Fruit fly (Drosophila melanogaster) Kc167 (cell line): ENCODE measurements around the gene AGO2.

ENCODE experiments used
- Myc ChIP-seq: fragments of >200 bp; optimal IDR thresholded peaks from 2 replicates; lab custom pipeline; 2017; ENCODE audit warnings: missing external identifiers
- Sin3A ChIP-seq: fragments of >200 bp; optimal IDR thresholded peaks from 2 replicates; lab custom pipeline; 2018; ENCODE audit warnings: missing external identifiers
- h ChIP-seq: fragments of >200 bp; optimal IDR thresholded peaks from 3 replicates; lab custom pipeline; 2018; ENCODE audit warnings: missing external identifiers
- insv ChIP-seq: fragments of >200 bp; optimal IDR thresholded peaks from 3 replicates; lab custom pipeline; 2018; ENCODE audit warnings: missing external identifiers
- psq ChIP-seq: fragments of >200 bp; optimal IDR thresholded peaks from 2 replicates; lab custom pipeline; 2017; ENCODE audit warnings: missing external identifiers
- ttk ChIP-seq: sonication (Bioruptor generic); optimal IDR thresholded peaks from 2 replicates; lab custom pipeline; 2017; ENCODE audit warnings: missing external identifiers

Gene AGO2

dm6 chr3L:15514405-15514804, 39.5 kb upstream of the AGO2 start:
- TF ChIP-seq insv (lab: Kevin White, UChicago) (no peak), ttk (no peak), psq (no peak), Sin3A (lab: Kevin White, UChicago) (no peak), Myc (lab: Kevin White, UChicago) (no peak), h (lab: Kevin White, UChicago) (no peak)

- no peak for TF ChIP-seq insv (lab: Kevin White, UChicago)
- no peak for TF ChIP-seq ttk
These were observed 39.0 kb upstream of the AGO2 start for dm6 chr3L:15514814-15515495.

- TF ChIP-seq insv (lab: Kevin White, UChicago) = no peak
- TF ChIP-seq h (lab: Kevin White, UChicago) = no peak
- TF ChIP-seq ttk = no peak
- no peak for TF ChIP-seq Sin3A (lab: Kevin White, UChicago)
- no peak for TF ChIP-seq Myc (lab: Kevin White, UChicago)
- TF ChIP-seq psq = no peak
These were observed 37.5 kb upstream of the AGO2 start for dm6 chr3L:15516440-15516839.

DNA sequence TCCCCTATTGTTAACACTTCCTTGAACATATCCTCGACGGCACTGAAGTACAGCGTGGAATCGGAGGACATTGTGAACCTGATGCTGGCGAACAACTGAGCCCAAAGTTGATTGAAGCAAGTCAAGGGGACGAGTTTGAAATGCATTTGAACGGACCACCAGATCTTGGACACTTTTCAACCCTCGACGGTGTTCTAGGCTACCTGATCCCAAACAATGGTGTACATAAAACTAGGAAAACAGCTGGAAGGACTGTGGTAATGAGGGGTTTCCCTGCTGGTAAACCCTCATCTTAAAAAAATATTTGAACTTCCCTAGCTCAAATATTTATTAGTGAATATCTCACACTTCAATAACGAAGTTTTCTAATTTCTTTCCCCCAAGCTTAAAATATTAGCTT, 37.0 kb upstream of the AGO2 start, which contains the start of gene CG13454:
CG13454 (minus strand) TSS at position 101 of the 400 bp plus-strand sequence.
- no peak for TF ChIP-seq Myc (lab: Kevin White, UChicago)
- TF ChIP-seq insv (lab: Kevin White, UChicago) = no peak
- no peak for TF ChIP-seq Sin3A (lab: Kevin White, UChicago)
- no peak for TF ChIP-seq ttk
- TF ChIP-seq psq = no peak
- no peak for TF ChIP-seq h (lab: Kevin White, UChicago)

dm6 chr3L:15517508-15517907, 36.4 kb upstream of the AGO2 start:
- TF ChIP-seq Sin3A (lab: Kevin White, UChicago) = no peak
- no peak for TF ChIP-seq ttk
- TF ChIP-seq Myc (lab: Kevin White, UChicago) = no peak
- no peak for TF ChIP-seq h (lab: Kevin White, UChicago)
- TF ChIP-seq psq = no peak
- TF ChIP-seq insv (lab: Kevin White, UChicago) = no peak

DNA sequence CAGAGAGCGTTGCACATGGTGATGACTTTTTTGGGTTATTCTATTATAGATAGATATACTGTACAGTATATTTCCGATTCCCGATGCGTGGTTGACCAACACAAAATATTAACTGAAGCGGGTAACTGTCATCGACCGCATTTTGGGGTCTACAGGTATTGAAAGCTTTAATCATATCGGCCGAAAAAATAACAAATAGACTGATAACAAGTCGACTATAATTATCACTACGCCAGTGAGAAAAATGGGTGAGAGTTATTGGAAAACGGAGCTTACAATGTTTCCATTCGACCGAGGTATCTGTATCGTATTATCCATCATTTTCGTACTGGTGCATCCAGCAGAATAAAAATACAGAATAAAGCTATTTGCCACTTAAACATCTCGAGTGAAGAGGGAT, 35.6 kb upstream of the AGO2 start:
- no peak for TF ChIP-seq ttk

DNA sequence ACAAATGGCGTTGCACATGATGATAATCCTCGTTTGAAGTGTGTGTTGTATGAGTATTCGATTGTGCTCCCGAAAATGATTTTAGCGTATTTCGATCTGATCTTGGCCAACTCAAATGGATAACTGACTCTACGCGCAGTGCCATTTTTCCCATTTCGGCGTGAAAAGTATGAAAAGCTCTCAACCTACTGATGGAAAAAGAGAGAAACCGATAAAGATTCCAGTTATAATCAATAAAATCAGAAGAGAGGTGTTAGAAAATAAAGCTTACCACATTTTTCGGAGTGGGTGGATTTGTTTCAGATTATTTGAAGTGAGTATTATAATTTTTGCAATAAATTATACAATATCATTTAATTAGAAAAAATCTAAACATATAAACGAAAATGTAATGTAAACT, 34.4 kb upstream of the AGO2 start, which contains the start of gene mex1:
mex1 (minus strand) TSS at position 101 of the 400 bp plus-strand sequence.
- no peak for TF ChIP-seq h (lab: Kevin White, UChicago)
- no peak for TF ChIP-seq Myc (lab: Kevin White, UChicago)
- TF ChIP-seq psq = no peak
- no peak for TF ChIP-seq Sin3A (lab: Kevin White, UChicago)
- TF ChIP-seq ttk = no peak
- TF ChIP-seq insv (lab: Kevin White, UChicago) = no peak

dm6 chr3L:15519920-15520319, 34.0 kb upstream of the AGO2 start:
- TF ChIP-seq insv (lab: Kevin White, UChicago) = no peak
- no peak for TF ChIP-seq h (lab: Kevin White, UChicago)
- no peak for TF ChIP-seq Myc (lab: Kevin White, UChicago)
- TF ChIP-seq psq = no peak
- TF ChIP-seq Sin3A (lab: Kevin White, UChicago) = no peak
- no peak for TF ChIP-seq ttk

DNA sequence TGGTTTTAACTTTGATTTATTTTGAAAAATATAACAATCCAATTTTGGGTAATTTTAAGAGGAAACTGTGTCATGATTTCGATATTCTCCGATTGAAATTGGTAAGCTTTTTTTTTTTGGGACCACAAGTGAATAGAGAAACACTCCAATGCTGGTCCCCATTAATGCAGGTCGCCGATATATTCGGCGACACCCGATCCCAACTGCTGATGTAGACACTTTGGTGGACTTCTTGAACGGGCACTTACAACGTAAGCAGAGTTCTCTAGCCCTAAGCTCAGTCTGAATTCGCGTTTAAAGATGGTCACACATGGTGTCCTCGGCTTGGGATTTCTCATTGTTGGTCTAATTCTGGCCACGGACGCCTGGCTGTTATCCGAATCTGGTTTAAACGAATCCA, 33.6 kb upstream of the AGO2 start, which contains the start of gene yellow-k:
yellow-k (plus strand) TSS at position 301 of the 400 bp plus-strand sequence.
- no peak for TF ChIP-seq Myc (lab: Kevin White, UChicago)
- no peak for TF ChIP-seq psq

dm6 chr3L:15523806-15524346, 30.0 kb upstream of the AGO2 start, which contains the start of gene CG7945:
Gene CG7945 (minus strand): TSS chr3L:15524137.
- TF ChIP-seq insv (lab: Kevin White, UChicago) (no peak), Sin3A (lab: Kevin White, UChicago) (no peak), h (lab: Kevin White, UChicago) (no peak), Myc (lab: Kevin White, UChicago) (no peak), psq (no peak), ttk (no peak)

dm6 chr3L:15525153-15525552, 28.8 kb upstream of the AGO2 start, which contains the start of gene CG33986:
Gene CG33986 (minus strand): TSS chr3L:15525253.
- TF ChIP-seq Sin3A (lab: Kevin White, UChicago) (no peak), Myc (lab: Kevin White, UChicago) (no peak), h (lab: Kevin White, UChicago) (no peak), psq (no peak), insv (lab: Kevin White, UChicago) (no peak), ttk (no peak)

dm6 chr3L:15526712-15527111, 27.2 kb upstream of the AGO2 start, which contains the start of gene CG33985:
Gene CG33985 (minus strand): TSS chr3L:15526812.
- TF ChIP-seq insv (lab: Kevin White, UChicago) (no peak), ttk (no peak), h (lab: Kevin White, UChicago) (no peak), psq (no peak), Sin3A (lab: Kevin White, UChicago) (no peak), Myc (lab: Kevin White, UChicago) (no peak)

- no peak for TF ChIP-seq insv (lab: Kevin White, UChicago)
- TF ChIP-seq h (lab: Kevin White, UChicago) = no peak
- TF ChIP-seq Sin3A (lab: Kevin White, UChicago) = no peak
- TF ChIP-seq psq = no peak
- no peak for TF ChIP-seq Myc (lab: Kevin White, UChicago)
- TF ChIP-seq ttk = no peak
These were observed 26.5 kb upstream of the AGO2 start, which contains the start of gene CG42729 for dm6 chr3L:15527416-15527815. Gene CG42729 (minus strand): TSS chr3L:15527516.
